Fruit fly (Drosophila melanogaster) whole organism, embryonic: ENCODE data around the gene Tom70.
A peak's percentile ranks its signal among the peaks of the same experiment; 100 is the strongest.

ENCODE experiments used
- Abd-B ChIP-seq: fragments of 200-800 bp; sonication (Bioruptor generic); optimal IDR thresholded peaks from 2 replicates; lab custom pipeline; 2018; ENCODE audit warnings: missing biosample characterization, mild to moderate bottlenecking, missing genetic modification characterization, moderate library complexity
- Atf6 ChIP-seq: fragments of 200-800 bp; sonication (Bioruptor generic); IDR thresholded peaks from 2 replicates; pipeline ENCODE4 v1.3.6; 2022; ENCODE audit warnings: missing biosample characterization, missing genetic modification characterization
- CG12659 ChIP-seq: fragments of 200-800 bp; sonication (Bioruptor generic); optimal IDR thresholded peaks from 3 replicates; lab custom pipeline; 2017; ENCODE audit warnings: mild to moderate bottlenecking, missing biosample characterization, missing genetic modification reagents, missing genetic modification characterization
- CG13287 ChIP-seq: fragments of 200-800 bp; sonication (Bioruptor generic); IDR thresholded peaks from 2 replicates; pipeline ENCODE4 v1.3.6; 2022; ENCODE audit warnings: missing biosample characterization, missing genetic modification characterization; ENCODE audit not compliant: partially characterized antibody
- CG13624 ChIP-seq: fragments of 200-800 bp; sonication (Bioruptor generic); optimal IDR thresholded peaks from 2 replicates; lab custom pipeline; 2016; ENCODE audit warnings: missing biosample characterization, missing genetic modification characterization
- CG17186 ChIP-seq: fragments of 200-800 bp; sonication (Bioruptor generic); optimal IDR thresholded peaks from 3 replicates; lab custom pipeline; 2017; ENCODE audit warnings: missing biosample characterization, missing genetic modification reagents, missing genetic modification characterization
- CG18476 ChIP-seq: fragments of 200-800 bp; sonication (Bioruptor generic); optimal IDR thresholded peaks from 2 replicates; lab custom pipeline; 2016; ENCODE audit warnings: missing biosample characterization, mild to moderate bottlenecking, missing genetic modification characterization
- CG2129 ChIP-seq: fragments of 200-800 bp; sonication (Bioruptor generic); IDR thresholded peaks from 2 replicates; pipeline ENCODE4 v1.3.6; 2022; ENCODE audit warnings: missing biosample characterization, missing genetic modification characterization; ENCODE audit not compliant: partially characterized antibody
- CG32767 ChIP-seq: fragments of 200-800 bp; sonication (Bioruptor generic); IDR thresholded peaks from 2 replicates; pipeline ENCODE4 v1.3.6; 2022; ENCODE audit warnings: missing biosample characterization, missing genetic modification characterization
- CG3281 ChIP-seq: fragments of 200-800 bp; sonication (Bioruptor generic); optimal IDR thresholded peaks from 3 replicates; lab custom pipeline; 2017; ENCODE audit warnings: missing biosample characterization, mild to moderate bottlenecking, missing genetic modification characterization
- CG3847 ChIP-seq: fragments of 200-800 bp; sonication (Bioruptor generic); IDR thresholded peaks from 2 replicates; pipeline ENCODE4 v1.3.6; 2022; ENCODE audit warnings: missing biosample characterization, missing genetic modification characterization
- CG4617 ChIP-seq: fragments of 200-800 bp; sonication (Bioruptor generic); optimal IDR thresholded peaks from 3 replicates; lab custom pipeline; 2016; ENCODE audit warnings: missing biosample characterization, missing genetic modification characterization, borderline replicate concordance
- CG6254 ChIP-seq: fragments of 200-800 bp; sonication (Bioruptor generic); optimal IDR thresholded peaks from 3 replicates; lab custom pipeline; 2017; ENCODE audit warnings: mild to moderate bottlenecking, missing biosample characterization, missing genetic modification reagents, missing genetic modification characterization
- CG9817 ChIP-seq: fragments of 200-800 bp; sonication (Bioruptor generic); optimal IDR thresholded peaks from 2 replicates; lab custom pipeline; 2018; ENCODE audit warnings: missing biosample characterization, mild to moderate bottlenecking, missing genetic modification characterization, moderate library complexity
- Dll ChIP-seq: fragments of 200-800 bp; sonication (Bioruptor generic); IDR thresholded peaks from 4 replicates; pipeline ENCODE4 v1.3.6; 2022; ENCODE audit warnings: missing biosample characterization, missing genetic modification characterization; ENCODE audit not compliant: partially characterized antibody
- Dp ChIP-seq: fragments of 200-800 bp; sonication (Bioruptor generic); optimal IDR thresholded peaks from 2 replicates; lab custom pipeline; 2018; ENCODE audit warnings: missing biosample characterization, mild to moderate bottlenecking, missing genetic modification characterization, moderate library complexity
- E2f2 ChIP-seq: fragments of 200-800 bp; sonication (Bioruptor generic); IDR thresholded peaks from 2 replicates; pipeline ENCODE4 v1.3.6; 2022; ENCODE audit warnings: missing biosample characterization, missing genetic modification characterization
- Ets97D ChIP-seq: fragments of 200-800 bp; sonication (Bioruptor generic); optimal IDR thresholded peaks from 3 replicates; lab custom pipeline; 2016; ENCODE audit warnings: missing biosample characterization, missing genetic modification characterization
- HmgD ChIP-seq: fragments of 200-800 bp; sonication (Bioruptor generic); optimal IDR thresholded peaks from 3 replicates; lab custom pipeline; 2016; ENCODE audit warnings: missing biosample characterization, missing genetic modification characterization
- Hsf ChIP-seq: fragments of 200-800 bp; sonication (Bioruptor generic); optimal IDR thresholded peaks from 3 replicates; lab custom pipeline; 2016; ENCODE audit warnings: missing biosample characterization, missing genetic modification characterization
- Lim3 ChIP-seq: fragments of 200-800 bp; sonication (Bioruptor generic); IDR thresholded peaks from 2 replicates; pipeline ENCODE4 v1.3.6; 2022; ENCODE audit warnings: missing biosample characterization, missing genetic modification characterization
- MESR4 ChIP-seq: fragments of 200-800 bp; sonication (Bioruptor generic); optimal IDR thresholded peaks from 2 replicates; lab custom pipeline; 2018; ENCODE audit warnings: missing biosample characterization, mild to moderate bottlenecking, missing genetic modification characterization, moderate library complexity
- Max ChIP-seq: fragments of 200-800 bp; sonication (Bioruptor generic); optimal IDR thresholded peaks from 2 replicates; lab custom pipeline; 2016; ENCODE audit warnings: missing biosample characterization, mild to moderate bottlenecking, missing genetic modification characterization
- Meics ChIP-seq: fragments of 200-800 bp; sonication (Bioruptor generic); optimal IDR thresholded peaks from 2 replicates; lab custom pipeline; 2017; ENCODE audit warnings: missing biosample characterization, mild to moderate bottlenecking, missing genetic modification characterization
- Mrtf ChIP-seq: fragments of 200-800 bp; sonication (Bioruptor generic); IDR thresholded peaks from 3 replicates; pipeline ENCODE4 v1.3.6; 2022; ENCODE audit warnings: missing biosample characterization, missing genetic modification characterization
- NC2β ChIP-seq: fragments of 200-800 bp; sonication (Bioruptor generic); optimal IDR thresholded peaks from 2 replicates; lab custom pipeline; 2016; ENCODE audit warnings: missing biosample characterization, missing genetic modification characterization
- Pdp1 ChIP-seq, 2 experiments: fragments of 200-800 bp; sonication (Bioruptor generic); optimal IDR thresholded peaks; 3 replicates each; lab custom pipeline; 2016; ENCODE audit warnings: missing biosample characterization in 2 of 2, missing genetic modification characterization in 2 of 2, mild to moderate bottlenecking in 1 of 2, moderate library complexity in 1 of 2
- YL-1 ChIP-seq: fragments of 200-800 bp; sonication (Bioruptor generic); optimal IDR thresholded peaks from 3 replicates; lab custom pipeline; 2017; ENCODE audit warnings: missing biosample characterization, mild to moderate bottlenecking, missing genetic modification characterization
- ab ChIP-seq: fragments of 200-800 bp; sonication (Bioruptor generic); optimal IDR thresholded peaks from 2 replicates; lab custom pipeline; 2016; ENCODE audit warnings: missing biosample characterization, missing genetic modification characterization
- ara ChIP-seq: fragments of 200-800 bp; sonication (Bioruptor generic); IDR thresholded peaks from 2 replicates; pipeline ENCODE4 v1.3.6; 2022; ENCODE audit warnings: missing biosample characterization, missing genetic modification characterization
- ato ChIP-seq: fragments of 200-800 bp; sonication (Bioruptor generic); IDR thresholded peaks from 2 replicates; pipeline ENCODE4 v1.3.6; 2022; ENCODE audit warnings: missing biosample characterization, missing genetic modification characterization; ENCODE audit not compliant: partially characterized antibody
- bigmax ChIP-seq: fragments of 200-800 bp; sonication (Bioruptor generic); optimal IDR thresholded peaks from 2 replicates; lab custom pipeline; 2018; ENCODE audit warnings: missing biosample characterization, mild to moderate bottlenecking, missing genetic modification characterization
- esg ChIP-seq: fragments of 200-800 bp; sonication (Bioruptor generic); conservative IDR thresholded peaks from 2 replicates; pipeline ENCODE4 v1.3.6; 2022; ENCODE audit warnings: missing biosample characterization, missing genetic modification characterization
- ewg ChIP-seq: fragments of 200-800 bp; sonication (Bioruptor generic); optimal IDR thresholded peaks from 3 replicates; lab custom pipeline; 2017; ENCODE audit warnings: mild to moderate bottlenecking, missing biosample characterization, missing genetic modification reagents, missing genetic modification characterization
- gro ChIP-seq: fragments of 200-800 bp; sonication (Bioruptor generic); optimal IDR thresholded peaks from 2 replicates; lab custom pipeline; 2016; ENCODE audit warnings: missing biosample characterization, missing genetic modification characterization
- her ChIP-seq: fragments of 200-800 bp; sonication (Bioruptor generic); optimal IDR thresholded peaks from 2 replicates; lab custom pipeline; 2016; ENCODE audit warnings: missing biosample characterization, missing genetic modification characterization
- kni ChIP-seq: fragments of 200-800 bp; sonication (Bioruptor generic); optimal IDR thresholded peaks from 3 replicates; lab custom pipeline; 2017; ENCODE audit warnings: mild to moderate bottlenecking, missing biosample characterization, missing genetic modification reagents, missing genetic modification characterization
- knrl ChIP-seq: fragments of 200-800 bp; sonication (Bioruptor generic); IDR thresholded peaks from 3 replicates; pipeline ENCODE4 v1.3.6; 2022; ENCODE audit warnings: missing biosample characterization, missing genetic modification characterization; ENCODE audit not compliant: partially characterized antibody
- lbe ChIP-seq: fragments of 200-800 bp; sonication (Bioruptor generic); optimal IDR thresholded peaks from 2 replicates; lab custom pipeline; 2016; ENCODE audit warnings: missing biosample characterization, mild to moderate bottlenecking, missing genetic modification characterization
- nerfin-2 ChIP-seq: fragments of 200-800 bp; sonication (Bioruptor generic); IDR thresholded peaks from 2 replicates; pipeline ENCODE4 v1.3.6; 2022; ENCODE audit warnings: missing biosample characterization, missing genetic modification characterization; ENCODE audit not compliant: partially characterized antibody
- nmo ChIP-seq: fragments of 200-800 bp; sonication (Bioruptor generic); optimal IDR thresholded peaks from 2 replicates; lab custom pipeline; 2018; ENCODE audit warnings: missing biosample characterization, mild to moderate bottlenecking, missing genetic modification characterization, moderate library complexity
- pzg ChIP-seq: fragments of 200-800 bp; sonication (Bioruptor generic); optimal IDR thresholded peaks from 3 replicates; lab custom pipeline; 2018; ENCODE audit warnings: missing biosample characterization, mild to moderate bottlenecking, missing genetic modification characterization, moderate library complexity
- ranshi ChIP-seq: fragments of 200-800 bp; sonication (Bioruptor generic); IDR thresholded peaks from 2 replicates; pipeline ENCODE4 v1.3.6; 2022; ENCODE audit warnings: missing biosample characterization, missing genetic modification characterization
- salm ChIP-seq: fragments of 200-800 bp; sonication (Bioruptor generic); optimal IDR thresholded peaks from 2 replicates; lab custom pipeline; 2018; ENCODE audit warnings: missing biosample characterization, mild to moderate bottlenecking, missing genetic modification characterization
- slp2 ChIP-seq: fragments of 200-800 bp; sonication (Bioruptor generic); optimal IDR thresholded peaks from 2 replicates; lab custom pipeline; 2016; ENCODE audit warnings: missing biosample characterization, missing genetic modification characterization
- so ChIP-seq: fragments of 200-800 bp; sonication (Bioruptor generic); IDR thresholded peaks from 3 replicates; pipeline ENCODE4 v1.3.6; 2022; ENCODE audit warnings: missing biosample characterization, missing genetic modification characterization
- trem ChIP-seq: fragments of 200-800 bp; optimal IDR thresholded peaks from 3 replicates; lab custom pipeline; 2019; ENCODE audit warnings: missing biosample characterization, mild to moderate bottlenecking, missing genetic modification characterization, moderate library complexity
- vfl ChIP-seq: fragments of 200-800 bp; sonication (Bioruptor generic); optimal IDR thresholded peaks from 2 replicates; lab custom pipeline; 2016; ENCODE audit warnings: missing biosample characterization, missing genetic modification characterization

Tom70 gene

DNA sequence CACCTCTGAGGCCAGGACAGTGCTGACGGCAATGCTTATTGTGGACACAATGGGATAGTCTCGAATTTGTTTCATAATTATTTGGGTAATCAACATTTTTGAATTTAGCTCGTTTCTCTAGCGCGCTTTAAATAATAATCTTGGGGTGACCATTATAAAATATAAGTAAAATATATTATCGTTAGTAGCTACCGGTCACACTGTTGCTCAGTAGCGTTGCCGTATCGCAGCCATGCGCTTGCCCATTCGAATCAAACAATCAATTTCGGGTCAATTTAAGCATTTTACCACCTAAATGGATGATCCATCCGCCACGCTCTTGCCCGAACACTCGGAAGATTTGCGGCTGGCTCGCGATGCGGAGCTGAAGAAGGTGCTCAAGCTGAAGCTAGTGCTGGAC lies 48.6 kb downstream of the Tom70 start, which contains the start of the genes zuc and dgt2 (continued):
- TF ChIP-seq kni (GFP tag; lab: Kevin White, UChicago): no peak
- 0 out of 4 replicates have a peak, but pooled peaks have one; percentile 29 for TF ChIP-seq Dll (GFP tag; lab: Robert Waterston, UW)
- TF ChIP-seq ato (GFP tag; lab: Robert Waterston, UW): 0 out of 2 replicates have a peak, but pooled peaks have one; percentile 13
- TF ChIP-seq ewg: peak; percentile 75
- peak; percentile 22 for TF ChIP-seq Ets97D (GFP tag; lab: Kevin White, UChicago)
- peak; percentile 76 for TF ChIP-seq CG4617
- no peak for TF ChIP-seq nerfin-2 (GFP tag; lab: Robert Waterston, UW)
- no peak for TF ChIP-seq CG13624
- no peak for TF ChIP-seq esg
- TF ChIP-seq CG9817 (tag; lab: Kevin White, UChicago): no peak
- TF ChIP-seq MESR4: peak; percentile 53
- 0 out of 3 replicates have a peak, but pooled peaks have one; percentile 9 for TF ChIP-seq knrl (GFP tag; lab: Robert Waterston, UW)
- no peak for TF ChIP-seq Atf6
- TF ChIP-seq salm (tag; lab: Kevin White, UChicago): no peak
- peak; percentile 6 for TF ChIP-seq nmo (GFP tag; lab: Kevin White, UChicago)
- no peak for TF ChIP-seq Lim3 (GFP tag; lab: Robert Waterston, UW)
- peak; percentile 16 for TF ChIP-seq Abd-B (GFP tag; lab: Kevin White, UChicago)
- no peak for TF ChIP-seq CG32767
- peak; percentile 91 for TF ChIP-seq ranshi (GFP tag; lab: Robert Waterston, UW)
- no peak for TF ChIP-seq Mrtf (GFP tag; lab: Robert Waterston, UW)
- peak; percentile 83 for TF ChIP-seq Dp (GFP tag; lab: Kevin White, UChicago)
- peak; percentile 58 for TF ChIP-seq CG13287
- peak; percentile 29 for TF ChIP-seq YL-1
- peak; percentile 12 for TF ChIP-seq CG3281 (GFP tag; lab: Kevin White, UChicago)
- peak; percentile 64 for TF ChIP-seq trem (tag; lab: Kevin White, UChicago)
- TF ChIP-seq CG17186: peak; percentile 5
- TF ChIP-seq ab (GFP tag; lab: Kevin White, UChicago): no peak
- TF ChIP-seq E2f2: peak; percentile 92

DNA sequence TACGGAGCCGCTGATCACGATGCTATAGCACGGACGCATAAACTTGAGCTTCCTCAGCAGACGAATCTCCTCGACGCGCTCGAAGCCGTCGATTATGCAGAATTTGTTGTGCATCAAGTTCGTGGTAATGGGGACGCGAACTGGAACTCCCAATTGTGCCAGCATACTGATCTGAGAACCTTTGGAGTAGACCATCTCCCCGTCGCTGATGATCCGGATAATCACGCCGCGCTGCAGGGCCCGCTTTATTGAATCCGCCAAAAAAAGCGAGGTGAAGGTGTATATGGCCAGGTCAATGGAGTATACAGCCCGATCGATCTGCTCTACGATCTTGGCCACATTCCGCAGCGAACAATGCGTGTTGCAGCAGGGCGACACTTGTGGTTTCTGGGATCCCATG lies 49.1 kb downstream of the Tom70 start:
- TF ChIP-seq her (GFP tag; lab: Kevin White, UChicago) (no peak), Hsf (no peak), CG2129 (GFP tag; lab: Robert Waterston, UW) (no peak), bigmax (GFP tag; lab: Kevin White, UChicago) (no peak), CG3847 (GFP tag; lab: Robert Waterston, UW) (no peak), slp2 (GFP tag; lab: Kevin White, UChicago) (no peak), lbe (GFP tag; lab: Kevin White, UChicago) (no peak)

DNA sequence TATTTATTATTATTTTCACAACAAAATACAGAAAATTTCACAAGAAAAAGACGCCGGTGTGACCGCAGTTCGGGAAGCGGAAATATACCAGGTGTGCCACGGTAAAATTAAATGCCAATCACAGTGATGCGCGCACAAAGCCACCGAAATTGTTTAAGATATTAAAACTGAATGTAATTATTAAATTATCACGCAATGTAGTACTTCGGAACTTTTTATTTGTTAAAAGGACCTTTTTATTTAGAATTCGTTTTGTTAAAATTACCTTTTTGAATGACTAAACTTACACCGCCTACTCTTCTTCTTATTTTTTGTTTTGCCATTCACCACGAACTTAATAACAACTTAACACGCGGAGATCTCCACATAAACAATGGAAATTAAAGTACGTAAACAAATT lies 50.4 kb downstream of the Tom70 start, which contains the start of the genes CG6686 and CG34163:
Gene CG6686 (minus strand): TSS at position 95 of the 400 bp plus-strand sequence.
Gene CG34163 (plus strand): TSS at position 326 of the 400 bp plus-strand sequence.
- TF ChIP-seq CG6254 (GFP tag; lab: Kevin White, UChicago) (peak; percentile 19), CG12659 (GFP tag; lab: Kevin White, UChicago) (peak; percentile 68), CG13624 (peak; percentile 65), pzg (GFP tag; lab: Kevin White, UChicago) (peak; percentile 63), kni (GFP tag; lab: Kevin White, UChicago) (no peak), HmgD (peak; percentile 34), ara (peak; percentile 34; the same call in 1 of the 2 replicates), NC2β (GFP tag; lab: Kevin White, UChicago) (peak; percentile 46), Meics (GFP tag; lab: Kevin White, UChicago) (peak; percentile 47), nmo (GFP tag; lab: Kevin White, UChicago) (peak; percentile 69), Dp (GFP tag; lab: Kevin White, UChicago) (peak; percentile 43), CG18476 (GFP tag; lab: Kevin White, UChicago) (peak; percentile 35), vfl (GFP tag; lab: Kevin White, UChicago) (peak; percentile 41), Max (GFP tag; lab: Kevin White, UChicago) (peak; percentile 78), Pdp1 (GFP tag; optimal IDR thresholded peaks at IDR 0.05; lab: Kevin White, UChicago) (peak in 1 of 2 experiments; percentile 66), so (no peak), gro (GFP tag; lab: Kevin White, UChicago) (peak; percentile 31), Dll (GFP tag; lab: Robert Waterston, UW) (0 out of 4 replicates have a peak, but pooled peaks have one; percentile 35)
